Fruit fly (Drosophila melanogaster): Measurements from ENCODE around the gene CG17636.

Gene CG17636

dm6 chrX:126614-127013, at the start of gene CG17636:
TSS of gene CG17636 (minus strand) at chrX:126714.
- no peak for TF ChIP-seq insv (optimal IDR thresholded peaks at IDR 0.05)
- TF ChIP-seq psq (optimal IDR thresholded peaks at IDR 0.05) = no peak
- no peak for TF ChIP-seq h (optimal IDR thresholded peaks at IDR 0.05)
- no peak for TF ChIP-seq Myc (optimal IDR thresholded peaks at IDR 0.05)
- no peak for TF ChIP-seq Sin3A (optimal IDR thresholded peaks at IDR 0.05)
- TF ChIP-seq ttk (optimal IDR thresholded peaks at IDR 0.05) = no peak

DNA sequence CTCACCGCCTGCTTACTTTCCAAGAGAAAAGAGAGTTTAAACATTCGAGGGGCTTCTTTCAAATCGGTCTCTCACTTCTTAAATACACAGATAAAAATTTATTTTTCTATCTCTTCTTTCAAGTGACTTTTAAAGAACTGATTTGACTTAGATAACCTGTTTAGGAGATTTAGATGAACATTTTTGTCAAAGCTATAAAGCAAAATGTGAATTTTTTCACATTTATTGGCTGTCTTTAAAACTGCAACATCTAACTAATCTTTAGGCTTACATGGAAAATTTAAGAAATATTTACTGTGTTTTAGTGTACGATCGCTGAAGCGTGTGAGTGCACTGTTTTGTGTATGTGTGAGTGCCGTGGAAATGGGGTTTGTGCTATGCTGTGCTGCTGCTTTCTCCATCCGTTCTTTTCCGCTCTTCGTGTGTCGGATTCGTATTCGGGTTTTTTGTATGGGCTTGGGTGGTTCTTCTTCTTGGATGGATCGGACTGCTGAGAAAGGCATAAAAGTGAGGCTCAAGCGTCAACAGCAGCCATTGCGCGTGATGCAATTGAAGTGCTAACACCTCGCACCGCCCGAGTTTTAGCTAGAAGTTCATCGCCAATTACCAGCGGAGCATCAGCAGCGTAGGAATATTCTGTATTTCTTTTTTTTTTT, 49.2 kb upstream of the CG17636 start:
- no peak for TF ChIP-seq insv (optimal IDR thresholded peaks at IDR 0.05)
- no peak for TF ChIP-seq psq (optimal IDR thresholded peaks at IDR 0.05)
- TF ChIP-seq Sin3A (optimal IDR thresholded peaks at IDR 0.05) = no peak
- no peak for TF ChIP-seq Myc (optimal IDR thresholded peaks at IDR 0.05)
- TF ChIP-seq ttk (optimal IDR thresholded peaks at IDR 0.05) = no peak
- no peak for TF ChIP-seq h (optimal IDR thresholded peaks at IDR 0.05)

DNA sequence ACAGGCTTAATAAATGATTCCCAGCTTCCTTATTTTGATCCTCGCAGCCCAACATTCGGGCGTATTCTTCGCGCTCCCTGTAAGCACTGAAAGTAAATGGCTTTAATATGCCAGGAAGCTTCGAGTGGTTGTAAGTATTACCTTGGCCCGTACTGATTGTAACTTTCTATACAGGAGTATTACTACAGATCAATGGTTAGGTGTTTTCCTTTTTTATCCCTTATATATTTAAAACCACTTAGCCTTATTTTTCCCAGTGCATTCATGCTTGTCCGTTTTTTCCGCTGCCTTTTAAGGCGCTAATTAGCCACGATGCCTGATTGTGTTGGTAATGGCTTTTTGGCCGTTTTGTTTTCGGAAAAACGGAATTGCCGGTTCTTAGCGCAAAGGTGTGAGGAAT, 47.0 kb upstream of the CG17636 start:
- TF ChIP-seq insv (optimal IDR thresholded peaks at IDR 0.05) (no peak), Myc (optimal IDR thresholded peaks at IDR 0.05) (no peak), ttk (optimal IDR thresholded peaks at IDR 0.05) (no peak), Sin3A (optimal IDR thresholded peaks at IDR 0.05) (no peak)

dm6 chrX:169571-169970, 43.1 kb upstream of the CG17636 start:
- TF ChIP-seq psq (optimal IDR thresholded peaks at IDR 0.05) (no peak), Myc (optimal IDR thresholded peaks at IDR 0.05) (no peak), ttk (optimal IDR thresholded peaks at IDR 0.05) (no peak), Sin3A (optimal IDR thresholded peaks at IDR 0.05) (no peak), h (optimal IDR thresholded peaks at IDR 0.05) (no peak), insv (optimal IDR thresholded peaks at IDR 0.05) (no peak)

- TF ChIP-seq ttk (optimal IDR thresholded peaks at IDR 0.05) (no peak), h (optimal IDR thresholded peaks at IDR 0.05) (no peak), psq (optimal IDR thresholded peaks at IDR 0.05) (no peak), Sin3A (optimal IDR thresholded peaks at IDR 0.05) (no peak), Myc (optimal IDR thresholded peaks at IDR 0.05) (no peak), insv (optimal IDR thresholded peaks at IDR 0.05) (no peak)
Observed at dm6 chrX:148326-148725, 21.8 kb upstream of the CG17636 start, which contains the start of gene CG17707. TSS of gene CG17707 (minus strand) at chrX:148426.

DNA sequence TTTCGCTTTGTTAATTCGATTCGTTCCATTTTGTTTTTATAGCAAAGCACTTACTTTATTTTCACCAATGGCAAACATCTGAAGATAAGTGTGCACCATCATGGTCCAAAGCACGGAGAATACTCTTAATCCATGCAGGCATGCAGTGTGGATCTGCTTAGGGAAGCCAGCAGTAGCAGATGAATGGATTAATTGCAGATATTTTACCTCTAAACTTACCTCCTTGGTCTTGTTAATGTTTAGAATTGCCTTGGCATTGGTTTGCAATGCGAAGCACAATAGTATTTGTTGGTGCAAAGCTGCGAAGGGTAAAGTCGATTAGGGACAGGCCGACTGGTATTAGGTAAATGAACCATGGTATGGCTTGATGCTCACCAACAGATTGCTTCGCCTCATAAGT, 18.6 kb upstream of the CG17636 start:
- no peak for TF ChIP-seq Sin3A (optimal IDR thresholded peaks at IDR 0.05)
- no peak for TF ChIP-seq Myc (optimal IDR thresholded peaks at IDR 0.05)
- no peak for TF ChIP-seq h (optimal IDR thresholded peaks at IDR 0.05)
- no peak for TF ChIP-seq ttk (optimal IDR thresholded peaks at IDR 0.05)
- TF ChIP-seq insv (optimal IDR thresholded peaks at IDR 0.05) = no peak
- TF ChIP-seq psq (optimal IDR thresholded peaks at IDR 0.05) = no peak

dm6 chrX:141961-142360, 15.4 kb upstream of the CG17636 start:
- TF ChIP-seq insv (optimal IDR thresholded peaks at IDR 0.05) = no peak
- TF ChIP-seq ttk (optimal IDR thresholded peaks at IDR 0.05) = no peak
- no peak for TF ChIP-seq Myc (optimal IDR thresholded peaks at IDR 0.05)
- no peak for TF ChIP-seq Sin3A (optimal IDR thresholded peaks at IDR 0.05)
- TF ChIP-seq h (optimal IDR thresholded peaks at IDR 0.05) = no peak
- TF ChIP-seq psq (optimal IDR thresholded peaks at IDR 0.05) = no peak

DNA sequence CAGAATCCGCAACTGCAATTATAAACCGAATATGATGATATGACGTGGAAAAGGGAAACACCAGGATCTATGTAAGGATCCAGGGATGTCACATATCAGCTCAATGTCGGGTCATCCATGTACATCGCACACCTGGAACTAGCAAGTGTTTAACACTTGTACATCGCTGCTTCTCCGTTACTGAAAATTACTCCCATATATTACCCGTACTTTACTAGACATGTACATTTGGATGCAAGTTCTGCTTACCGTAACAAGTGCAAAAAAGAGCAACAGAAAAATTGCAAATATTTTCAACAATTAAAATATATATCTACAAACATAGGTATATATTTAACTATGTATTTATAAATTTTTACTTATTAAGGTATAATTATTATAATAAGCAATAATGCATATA, 13.5 kb upstream of the CG17636 start, which contains the start of gene tyn:
TSS of gene tyn (plus strand) at position 301 of the 400 bp plus-strand sequence.
- TF ChIP-seq psq (optimal IDR thresholded peaks at IDR 0.05) (no peak), h (optimal IDR thresholded peaks at IDR 0.05) (no peak), ttk (optimal IDR thresholded peaks at IDR 0.05) (no peak), Myc (optimal IDR thresholded peaks at IDR 0.05) (no peak), insv (optimal IDR thresholded peaks at IDR 0.05) (no peak), Sin3A (optimal IDR thresholded peaks at IDR 0.05) (no peak)

- TF ChIP-seq psq (optimal IDR thresholded peaks at IDR 0.05) (no peak), insv (optimal IDR thresholded peaks at IDR 0.05) (no peak), Myc (optimal IDR thresholded peaks at IDR 0.05) (no peak), Sin3A (optimal IDR thresholded peaks at IDR 0.05) (no peak), h (optimal IDR thresholded peaks at IDR 0.05) (no peak), ttk (optimal IDR thresholded peaks at IDR 0.05) (no peak)
Observed at dm6 chrX:130555-130954, 4.0 kb upstream of the CG17636 start.

DNA sequence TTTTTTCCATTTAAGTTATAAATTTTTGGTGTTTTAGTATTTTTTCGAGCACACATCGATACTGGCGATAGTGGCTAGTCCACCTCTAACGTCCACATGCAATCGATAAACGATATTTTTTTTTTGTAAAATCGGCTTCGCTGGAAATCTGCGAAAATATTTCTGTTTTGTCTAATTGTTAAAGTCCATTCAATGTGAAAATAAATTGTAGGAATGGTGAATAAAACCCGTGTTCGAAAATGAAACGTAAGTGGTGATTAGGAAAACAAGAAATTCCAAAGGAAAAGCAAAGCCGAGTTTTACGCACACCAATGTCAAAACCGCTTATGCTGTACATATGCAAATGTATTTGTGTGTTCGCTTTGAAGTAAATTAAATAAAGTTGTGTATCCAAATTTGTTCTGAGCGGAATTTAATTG, 845 bp upstream of the CG17636 start, which contains the start of gene RhoGAP1A:
TSS of gene RhoGAP1A (plus strand) at position 100 of the 419 bp plus-strand sequence.
- TF ChIP-seq h (optimal IDR thresholded peaks at IDR 0.05) = no peak
- TF ChIP-seq ttk (optimal IDR thresholded peaks at IDR 0.05) = no peak
- no peak for TF ChIP-seq Myc (optimal IDR thresholded peaks at IDR 0.05)
- TF ChIP-seq psq (optimal IDR thresholded peaks at IDR 0.05) = no peak
- no peak for TF ChIP-seq insv (optimal IDR thresholded peaks at IDR 0.05)
- TF ChIP-seq Sin3A (optimal IDR thresholded peaks at IDR 0.05) = no peak

dm6 chrX:123799-124198, 2.7 kb downstream of the CG17636 start:
- no peak for TF ChIP-seq insv (optimal IDR thresholded peaks at IDR 0.05)

dm6 chrX:115006-115405, 11.5 kb downstream of the CG17636 start:
- TF ChIP-seq ttk (optimal IDR thresholded peaks at IDR 0.05) (no peak), insv (optimal IDR thresholded peaks at IDR 0.05) (no peak), psq (optimal IDR thresholded peaks at IDR 0.05) (no peak), h (optimal IDR thresholded peaks at IDR 0.05) (no peak), Sin3A (optimal IDR thresholded peaks at IDR 0.05) (no peak)

Measured in Kc167 (cell line).